Fruit fly (Drosophila melanogaster): Measurements from ENCODE around the gene CG43362.

DNA sequence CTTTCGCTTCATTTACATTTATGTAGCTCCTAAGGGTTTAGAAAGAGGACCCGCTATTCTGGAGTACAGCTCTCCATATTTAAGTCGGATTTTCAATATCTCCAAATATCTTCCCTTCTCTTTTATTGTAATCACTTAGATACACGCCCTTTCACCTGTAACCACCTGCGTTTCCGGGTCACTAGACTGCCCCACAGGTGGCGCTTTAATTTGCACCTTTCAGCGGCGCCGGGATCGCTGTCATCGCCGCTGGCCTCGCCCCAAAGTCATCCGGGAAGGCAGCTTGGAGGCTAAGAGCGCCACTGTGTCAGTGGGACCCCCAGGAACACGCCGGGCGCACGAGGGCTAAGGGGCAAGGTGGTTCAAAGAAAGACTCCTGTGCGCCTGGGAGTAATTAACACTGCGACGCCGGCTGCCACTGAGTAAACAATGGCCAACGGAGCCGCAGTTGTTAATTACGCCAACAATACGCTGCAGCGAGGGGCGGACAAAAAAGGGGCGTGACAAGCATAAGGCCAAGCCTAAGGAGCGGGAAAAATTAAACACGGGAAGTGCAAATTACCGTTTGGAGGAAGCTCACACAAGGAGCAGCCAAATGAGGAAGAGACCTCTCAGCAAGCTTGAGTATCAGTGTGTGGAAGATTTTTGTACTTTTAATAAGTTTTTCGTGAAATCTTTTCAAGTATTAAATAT lies 7.0 kb downstream of the CG43362 start:
- no peak for TF ChIP-seq h (optimal IDR thresholded peaks at IDR 0.05)
- no peak for TF ChIP-seq Myc (optimal IDR thresholded peaks at IDR 0.05)
- no peak for TF ChIP-seq ttk (optimal IDR thresholded peaks at IDR 0.05)
- TF ChIP-seq Sin3A (optimal IDR thresholded peaks at IDR 0.05): no peak
